Worm (Caenorhabditis elegans): ENCODE measurements around the gene F42G2.2.

F42G2.2 gene

ce11 chrII:2403984-2404383 lies 18.0 kb upstream of the F42G2.2 start, which contains the start of gene F16G10.1:
Gene F16G10.1 (plus strand): TSS chrII:2404284.
- TF ChIP-seq hrde-1 (tag; optimal IDR thresholded peaks at IDR 0.05; ENCODE audit: borderline replicate concordance) (no peak), ztf-3 (GFP tag; optimal IDR thresholded peaks at IDR 0.05) (no peak), lin-35 (GFP tag; optimal IDR thresholded peaks at IDR 0.05) (no peak), B0035.1 (tag; optimal IDR thresholded peaks at IDR 0.05) (no peak), hsf-1 (GFP tag; IDR thresholded peaks at IDR 0.05) (no peak), him-1 (tag; optimal IDR thresholded peaks at IDR 0.05) (no peak), ceh-58 (GFP tag; IDR thresholded peaks at IDR 0.05) (no peak), ZK185.1 (tag; optimal IDR thresholded peaks at IDR 0.05; ENCODE audit: poor library complexity, severe bottlenecking) (no peak), attf-3 (GFP tag; conservative IDR thresholded peaks at IDR 0.05) (no peak), dpff-1 (tag; optimal IDR thresholded peaks at IDR 0.05) (no peak)

- peak; percentile 63 for TF ChIP-seq zfh-2 (GFP tag; conservative IDR thresholded peaks at IDR 0.05)
- no peak for TF ChIP-seq let-526 (GFP tag; IDR thresholded peaks at IDR 0.05)
- 0 out of 2 replicates have a peak, but pooled peaks have one; percentile 15 for TF ChIP-seq nfya-2 (GFP tag; IDR thresholded peaks at IDR 0.05)
These were observed 10.9 kb upstream of the F42G2.2 start for ce11 chrII:2411093-2411492.

DNA sequence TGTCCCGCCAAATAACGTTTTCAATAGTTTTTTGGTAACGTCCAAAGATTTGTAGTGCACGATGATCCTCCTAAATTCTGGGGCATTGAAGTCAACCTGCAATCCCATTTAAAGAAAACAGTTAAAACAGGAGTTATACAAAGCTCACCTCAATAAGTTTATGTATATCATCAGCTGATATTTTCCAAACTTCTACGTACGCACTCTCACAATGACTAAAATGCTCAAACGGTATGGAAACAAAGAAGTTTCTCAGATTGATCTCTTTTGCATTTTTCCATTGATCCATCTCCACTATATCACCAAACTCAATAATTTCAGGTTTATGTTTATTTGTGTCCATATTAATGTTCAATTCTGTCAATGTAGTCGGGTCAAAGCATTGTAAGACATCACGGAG lies 10.4 kb upstream of the F42G2.2 start:
- TF ChIP-seq sptf-2 (GFP tag; optimal IDR thresholded peaks at IDR 0.05) (no peak), ztf-18 (tag; optimal IDR thresholded peaks at IDR 0.05) (no peak), madf-3 (GFP tag; IDR thresholded peaks at IDR 0.05) (no peak), snpc-4 (GFP tag; optimal IDR thresholded peaks at IDR 0.05) (no peak), snpc-4 (tag; optimal IDR thresholded peaks at IDR 0.05) (no peak), hmg-20 (GFP tag; IDR thresholded peaks at IDR 0.05) (no peak), lsy-27 (tag; optimal IDR thresholded peaks at IDR 0.05; ENCODE audit: borderline replicate concordance, insufficient read depth) (no peak), F37B4.10 (GFP tag; IDR thresholded peaks at IDR 0.05) (no peak), K11D2.4 (GFP tag; IDR thresholded peaks at IDR 0.05) (no peak)

DNA sequence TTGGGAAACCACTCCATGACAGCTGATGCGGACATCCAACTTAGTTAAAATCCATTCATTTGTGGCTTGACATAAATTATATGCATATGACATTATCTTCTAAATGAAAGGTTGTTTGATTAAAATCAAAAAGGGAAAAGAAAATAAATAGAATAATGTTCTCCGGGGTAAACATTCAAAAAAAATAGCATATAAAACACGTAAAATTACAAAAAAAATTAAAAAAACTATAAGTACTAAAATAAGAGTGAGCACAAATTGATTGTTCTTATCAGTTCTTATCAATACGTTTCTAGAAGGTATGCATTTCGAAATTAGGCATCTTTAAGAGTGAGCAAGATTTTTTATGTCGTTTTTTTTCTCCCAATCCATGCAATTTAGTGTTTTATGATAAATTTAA lies 9.4 kb upstream of the F42G2.2 start, which contains the start of gene fbxa-182:
Gene fbxa-182, minus strand, starts transcription at position 101 of the 400 bp plus-strand sequence.
- no peak for TF ChIP-seq T26A5.8 (tag; optimal IDR thresholded peaks at IDR 0.05)
- TF ChIP-seq lin-40 (tag; optimal IDR thresholded peaks at IDR 0.05): no peak
- no peak for TF ChIP-seq dox-1 (GFP tag; IDR thresholded peaks at IDR 0.05)
- TF ChIP-seq attf-6 (GFP tag; IDR thresholded peaks at IDR 0.05): no peak
- TF ChIP-seq lsy-27 (tag; optimal IDR thresholded peaks at IDR 0.05; ENCODE audit: borderline replicate concordance, insufficient read depth): no peak
- no peak for TF ChIP-seq cebp-2 (GFP tag; IDR thresholded peaks at IDR 0.05)
- no peak for TF ChIP-seq F57A8.1 (GFP tag; optimal IDR thresholded peaks at IDR 0.05)
- no peak for TF ChIP-seq ceh-79 (tag; optimal IDR thresholded peaks at IDR 0.05)
- TF ChIP-seq Y79H2A.3 (GFP tag; conservative IDR thresholded peaks at IDR 0.05): no peak
- TF ChIP-seq nhr-80 (tag; optimal IDR thresholded peaks at IDR 0.05): no peak
- no peak for TF ChIP-seq K12H6.12 (tag; optimal IDR thresholded peaks at IDR 0.05)
- no peak for TF ChIP-seq nhr-27 (tag; optimal IDR thresholded peaks at IDR 0.05)
- no peak for TF ChIP-seq gei-17 (GFP tag; optimal IDR thresholded peaks at IDR 0.05)
- no peak for TF ChIP-seq F37B4.10 (GFP tag; IDR thresholded peaks at IDR 0.05)
- TF ChIP-seq madf-8 (GFP tag; conservative IDR thresholded peaks at IDR 0.05): no peak
- TF ChIP-seq snpc-1.1 (tag; optimal IDR thresholded peaks at IDR 0.05; ENCODE audit: insufficient read depth): no peak
- no peak for TF ChIP-seq zim-3 (tag; optimal IDR thresholded peaks at IDR 0.05)
- TF ChIP-seq pha-4 (tag; optimal IDR thresholded peaks at IDR 0.05): no peak
